Worm (Caenorhabditis elegans): ENCODE data around the gene sqv-3.

DNA sequence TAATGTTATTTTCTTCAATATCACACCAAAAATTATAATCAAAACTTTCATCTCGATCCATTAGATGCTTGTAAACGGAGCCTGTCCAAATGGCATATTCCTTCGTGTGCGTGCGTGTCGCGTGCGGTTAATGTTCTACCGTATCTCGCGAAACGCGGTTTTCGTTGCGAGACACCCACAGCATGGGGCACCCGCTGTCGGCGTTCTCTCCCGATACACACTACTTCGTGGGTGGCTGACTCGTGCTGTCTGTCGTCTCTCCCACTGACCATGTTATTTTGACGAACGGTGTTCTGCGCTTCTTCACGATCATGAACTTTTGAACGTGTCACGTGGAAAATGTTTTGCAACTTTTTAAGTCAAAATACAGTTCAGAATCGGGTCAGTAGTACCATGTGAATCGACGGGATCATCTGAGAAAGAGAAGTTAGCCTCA is 14.7 kb downstream of the sqv-3 start:
- TF ChIP-seq fkh-10 (GFP tag; optimal IDR thresholded peaks at IDR 0.05) (peak; percentile 94), ceh-8 (GFP tag; optimal IDR thresholded peaks at IDR 0.05) (peak; percentile 96), tbx-2 (tag; optimal IDR thresholded peaks at IDR 0.05) (peak; percentile 99), skn-1 (tag; optimal IDR thresholded peaks at IDR 0.05) (peak; percentile 95), dpl-1 (GFP tag; optimal IDR thresholded peaks at IDR 0.05) (peak; percentile 77 to 86 (median 85)), lin-39 (tag; optimal IDR thresholded peaks at IDR 0.05) (peak; percentile 84), lsy-2 (tag; optimal IDR thresholded peaks at IDR 0.05) (peak; percentile 100)

Data from whole organism, L1 larva.